Fruit fly (Drosophila melanogaster) whole organism, prepupa: ENCODE data around the gene CG7099.

ENCODE experiments used
- CG10631 ChIP-seq: fragments of 200-800 bp; sonication (Bioruptor generic); optimal IDR thresholded peaks from 2 replicates; lab custom pipeline; 2016; ENCODE audit warnings: missing biosample characterization, missing genetic modification characterization
- CG31627 ChIP-seq: fragments of 200-800 bp; sonication (Bioruptor generic); optimal IDR thresholded peaks from 3 replicates; lab custom pipeline; 2016; ENCODE audit warnings: missing biosample characterization, missing genetic modification characterization
- lz ChIP-seq: fragments of 200-800 bp; sonication (Bioruptor generic); optimal IDR thresholded peaks from 3 replicates; lab custom pipeline; 2016; ENCODE audit warnings: missing biosample characterization, missing genetic modification characterization
- topi ChIP-seq: fragments of 200-800 bp; sonication (Bioruptor generic); optimal IDR thresholded peaks from 3 replicates; lab custom pipeline; 2016; ENCODE audit warnings: missing biosample characterization, missing genetic modification characterization

DNA sequence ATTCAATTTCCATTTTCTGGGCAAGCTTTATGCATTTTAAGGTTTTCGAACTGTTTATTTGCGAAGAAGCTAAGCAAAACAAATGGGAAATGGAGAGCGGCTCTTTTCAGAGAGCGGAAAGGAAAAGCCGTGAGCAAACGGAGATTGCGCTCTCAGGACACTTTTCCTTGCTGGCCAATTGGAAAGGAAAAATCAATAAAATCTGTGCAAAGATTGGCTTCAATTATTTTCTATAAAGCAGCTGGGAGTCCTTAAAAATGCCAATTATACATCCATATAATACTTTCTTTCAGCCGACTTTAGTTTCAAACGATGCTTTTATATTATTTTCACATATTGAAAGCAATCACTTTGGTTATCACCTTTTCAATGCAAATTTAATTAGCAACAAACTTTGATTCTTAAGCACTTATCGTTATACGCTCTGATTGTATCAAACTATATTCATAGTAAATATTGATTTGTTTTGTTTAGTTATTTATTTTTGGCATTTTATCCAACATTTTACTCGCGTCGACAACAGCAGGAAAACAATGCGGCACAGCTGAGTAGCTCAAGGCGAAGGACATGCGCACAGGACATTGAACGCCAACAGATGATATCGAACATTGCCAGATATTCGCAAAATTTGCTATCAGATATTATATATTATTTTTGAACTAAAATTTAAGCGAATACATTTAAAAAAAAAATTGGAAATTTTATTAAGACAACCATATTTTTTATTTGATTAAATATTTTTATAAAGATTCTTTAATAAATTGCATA, 32.6 kb upstream of the CG7099 start, which contains the start of gene CG9395:
- TF ChIP-seq lz (GFP tag; lab: Kevin White, UChicago) (no peak), CG10631 (no peak), CG31627 (no peak), topi (GFP tag; lab: Kevin White, UChicago) (no peak)
